Worm (Caenorhabditis elegans) whole organism, L1 larva: Measurements from ENCODE around the gene mdl-1.

Experiments
- C04F5.9 ChIP-seq: sonication (generic microtip); optimal IDR thresholded peaks from 2 replicates; lab custom pipeline; 2016; ENCODE audit warnings: missing genetic modification characterization, missing compliant biosample characterization
- C16A3.4 ChIP-seq: fragments of 150-350 bp; optimal IDR thresholded peaks from 2 replicates; lab custom pipeline; 2014; ENCODE audit warnings: missing biosample characterization, missing genetic modification characterization
- C34B4.2 ChIP-seq: sonication (generic microtip); optimal IDR thresholded peaks from 2 replicates; lab custom pipeline; 2017; ENCODE audit warnings: mild to moderate bottlenecking, missing genetic modification characterization, missing compliant biosample characterization
- Y116A8C.19 ChIP-seq: sonication (generic microtip); optimal IDR thresholded peaks from 2 replicates; lab custom pipeline; 2016; ENCODE audit warnings: missing compliant biosample characterization, missing genetic modification characterization, borderline replicate concordance
- aha-1 ChIP-seq: fragments of 150-350 bp; optimal IDR thresholded peaks from 2 replicates; lab custom pipeline; 2014; ENCODE audit warnings: missing biosample characterization, missing genetic modification characterization
- alr-1 ChIP-seq: fragments of 200-800 bp; sonication (Bioruptor generic); optimal IDR thresholded peaks from 2 replicates; lab custom pipeline; 2018; ENCODE audit warnings: borderline replicate concordance, mild to moderate bottlenecking, missing genetic modification characterization, missing compliant biosample characterization
- aly-2 ChIP-seq: fragments of 150-350 bp; optimal IDR thresholded peaks from 2 replicates; lab custom pipeline; 2014; ENCODE audit warnings: missing biosample characterization, missing genetic modification characterization
- ama-1 ChIP-seq: fragments of 150-350 bp; optimal IDR thresholded peaks from 2 replicates; lab custom pipeline; 2014
- ceh-63 ChIP-seq: fragments of 200-800 bp; sonication (Bioruptor generic); optimal IDR thresholded peaks from 2 replicates; lab custom pipeline; 2018; ENCODE audit warnings: mild to moderate bottlenecking, missing genetic modification characterization, missing compliant biosample characterization
- ceh-8 ChIP-seq: fragments of 200-800 bp; sonication (Bioruptor generic); optimal IDR thresholded peaks from 2 replicates; lab custom pipeline; 2018; ENCODE audit warnings: mild to moderate bottlenecking, missing genetic modification characterization, moderate library complexity, missing compliant biosample characterization
- ceh-82 ChIP-seq, 3 experiments: fragments of 150-350 bp in 1 of 3; sonication (generic microtip) in 2 of 3; optimal IDR thresholded peaks; 2 replicates each; lab custom pipeline; 2014 to 2017; ENCODE audit warnings: missing biosample characterization in 3 of 3, missing genetic modification characterization in 3 of 3
- ces-1 ChIP-seq: fragments of 150-350 bp; optimal IDR thresholded peaks from 2 replicates; lab custom pipeline; 2014; ENCODE audit warnings: missing biosample characterization, missing genetic modification reagents, missing genetic modification characterization
- dpl-1 ChIP-seq, 3 experiments: fragments of 150-350 bp in 2 of 3; sonication (generic microtip) in 1 of 3; optimal IDR thresholded peaks; 2 replicates each; lab custom pipeline; 2014 to 2017; ENCODE audit warnings: missing biosample characterization in 3 of 3, missing genetic modification characterization in 3 of 3, missing genetic modification reagents in 3 of 3
- dsc-1 ChIP-seq: sonication (generic microtip); optimal IDR thresholded peaks from 2 replicates; lab custom pipeline; 2016; ENCODE audit warnings: mild to moderate bottlenecking, missing genetic modification characterization, missing compliant biosample characterization
- egl-13 ChIP-seq: sonication (generic microtip); optimal IDR thresholded peaks from 2 replicates; lab custom pipeline; 2016; ENCODE audit warnings: missing genotype, missing genetic modification reagents, missing genetic modification characterization, missing compliant biosample characterization
- egl-27 ChIP-seq, 2 experiments: fragments of 150-350 bp in 1 of 2; sonication (generic microtip); optimal IDR thresholded peaks; 3 replicates each; lab custom pipeline; 2017 to 2018; ENCODE audit warnings: missing biosample characterization in 2 of 2, missing genetic modification characterization in 2 of 2, missing genetic modification reagents in 2 of 2
- elt-2 ChIP-seq: sonication (generic microtip); optimal IDR thresholded peaks from 2 replicates; lab custom pipeline; 2016; ENCODE audit warnings: missing genetic modification characterization, mild to moderate bottlenecking, inconsistent platforms, missing compliant biosample characterization, missing genetic modification reagents
- fkh-10 ChIP-seq: sonication (generic microtip); optimal IDR thresholded peaks from 2 replicates; lab custom pipeline; 2017; ENCODE audit warnings: missing biosample characterization, missing genetic modification reagents, missing genetic modification characterization
- grh-1 ChIP-seq: fragments of 200-800 bp; sonication (Bioruptor generic); IDR thresholded peaks from 2 replicates; pipeline ENCODE4 v1.3.6; 2022; ENCODE audit warnings: missing genetic modification reagents, missing genetic modification characterization, missing compliant biosample characterization
- hlh-17 ChIP-seq: fragments of 200-800 bp; sonication (Bioruptor generic); optimal IDR thresholded peaks from 2 replicates; lab custom pipeline; 2018; ENCODE audit warnings: missing genetic modification characterization, mild to moderate bottlenecking, missing compliant biosample characterization, moderate library complexity, borderline replicate concordance
- hpl-2 ChIP-seq: fragments of 150-350 bp; optimal IDR thresholded peaks from 2 replicates; lab custom pipeline; 2014; ENCODE audit warnings: missing biosample characterization, missing genetic modification reagents, missing genetic modification characterization
- isw-1 ChIP-seq: fragments of 200-800 bp; sonication (Bioruptor generic); IDR thresholded peaks from 2 replicates; pipeline ENCODE4 v1.3.6; 2022; ENCODE audit warnings: missing genetic modification characterization, missing compliant biosample characterization
- jun-1 ChIP-seq: fragments of 150-350 bp; optimal IDR thresholded peaks from 2 replicates; lab custom pipeline; 2014; ENCODE audit warnings: missing biosample characterization, missing genetic modification reagents, missing genetic modification characterization
- lin-14 ChIP-seq: fragments of 200-800 bp; sonication (Bioruptor generic); optimal IDR thresholded peaks from 2 replicates; lab custom pipeline; 2018; ENCODE audit warnings: mild to moderate bottlenecking, missing genetic modification characterization, moderate library complexity, missing compliant biosample characterization
- lin-39 ChIP-seq: fragments of 150-350 bp; optimal IDR thresholded peaks from 2 replicates; lab custom pipeline; 2014; ENCODE audit warnings: missing biosample characterization, missing genetic modification reagents, missing genetic modification characterization
- mab-9 ChIP-seq: fragments of 200-800 bp; sonication (Bioruptor generic); IDR thresholded peaks from 2 replicates; pipeline ENCODE4 v1.3.6; 2022; ENCODE audit warnings: missing genetic modification reagents, missing genetic modification characterization, missing compliant biosample characterization
- mdl-1 ChIP-seq, 2 experiments: fragments of 150-350 bp; optimal IDR thresholded peaks; 2 replicates each; lab custom pipeline; 2014 to 2017; ENCODE audit warnings: missing biosample characterization in 2 of 2, missing genetic modification characterization in 2 of 2, inconsistent platforms in 1 of 2
- mep-1 ChIP-seq: fragments of 150-350 bp; optimal IDR thresholded peaks from 2 replicates; lab custom pipeline; 2014; ENCODE audit warnings: missing biosample characterization, missing genetic modification characterization
- nhr-11 ChIP-seq: fragments of 150-350 bp; optimal IDR thresholded peaks from 2 replicates; lab custom pipeline; 2014; ENCODE audit warnings: missing biosample characterization, missing genetic modification characterization
- nhr-20 ChIP-seq: sonication (generic microtip); optimal IDR thresholded peaks from 2 replicates; lab custom pipeline; 2016; ENCODE audit warnings: mild to moderate bottlenecking, missing genetic modification characterization, missing compliant biosample characterization
- nhr-237 ChIP-seq: fragments of 150-350 bp; optimal IDR thresholded peaks from 2 replicates; lab custom pipeline; 2014; ENCODE audit warnings: missing biosample characterization, missing genetic modification characterization
- nhr-28 ChIP-seq: fragments of 150-350 bp; optimal IDR thresholded peaks from 2 replicates; lab custom pipeline; 2014; ENCODE audit warnings: missing biosample characterization, missing genetic modification characterization
- nhr-47 ChIP-seq: sonication (generic microtip); optimal IDR thresholded peaks from 2 replicates; lab custom pipeline; 2016; ENCODE audit warnings: mild to moderate bottlenecking, missing genetic modification characterization, moderate library complexity, missing compliant biosample characterization
- nhr-71 ChIP-seq: sonication (generic microtip); optimal IDR thresholded peaks from 2 replicates; lab custom pipeline; 2016; ENCODE audit warnings: mild to moderate bottlenecking, missing genetic modification characterization, moderate library complexity, missing compliant biosample characterization
- nhr-76 ChIP-seq: sonication (generic microtip); optimal IDR thresholded peaks from 2 replicates; lab custom pipeline; 2017; ENCODE audit warnings: missing biosample characterization, missing genetic modification characterization
- nhr-77 ChIP-seq: fragments of 150-350 bp; optimal IDR thresholded peaks from 2 replicates; lab custom pipeline; 2014; ENCODE audit warnings: missing biosample characterization, missing genetic modification characterization
- nhr-84 ChIP-seq: sonication (generic microtip); optimal IDR thresholded peaks from 2 replicates; lab custom pipeline; 2017; ENCODE audit warnings: missing biosample characterization, missing genetic modification characterization
- nhr-90 ChIP-seq: sonication (generic microtip); optimal IDR thresholded peaks from 2 replicates; lab custom pipeline; 2016; ENCODE audit warnings: mild to moderate bottlenecking, missing genetic modification characterization, missing compliant biosample characterization; ENCODE audit not compliant: poor library complexity
- pag-3 ChIP-seq: sonication (generic microtip); optimal IDR thresholded peaks from 2 replicates; lab custom pipeline; 2017; ENCODE audit warnings: missing genetic modification characterization, mild to moderate bottlenecking, missing compliant biosample characterization, antibody characterized with exemption, borderline replicate concordance; ENCODE audit not compliant: insufficient read depth
- pax-3 ChIP-seq: fragments of 200-800 bp; sonication (Bioruptor generic); optimal IDR thresholded peaks from 2 replicates; lab custom pipeline; 2018; ENCODE audit warnings: mild to moderate bottlenecking, missing genetic modification characterization, moderate library complexity, missing compliant biosample characterization
- pqm-1 ChIP-seq: sonication (generic microtip); optimal IDR thresholded peaks from 3 replicates; lab custom pipeline; 2017; ENCODE audit warnings: missing biosample characterization, missing genetic modification characterization
- rnt-1 ChIP-seq: sonication (generic microtip); optimal IDR thresholded peaks from 2 replicates; lab custom pipeline; 2016; ENCODE audit warnings: mild to moderate bottlenecking, missing genetic modification characterization, moderate library complexity, missing compliant biosample characterization
- snu-23 ChIP-seq: sonication (generic microtip); optimal IDR thresholded peaks from 2 replicates; lab custom pipeline; 2016; ENCODE audit warnings: missing genetic modification characterization, missing compliant biosample characterization
- sptf-1 ChIP-seq: fragments of 150-350 bp; optimal IDR thresholded peaks from 2 replicates; lab custom pipeline; 2014; ENCODE audit warnings: missing biosample characterization, missing genetic modification characterization
- sup-37 ChIP-seq: fragments of 200-800 bp; sonication (Bioruptor generic); optimal IDR thresholded peaks from 2 replicates; lab custom pipeline; 2018; ENCODE audit warnings: mild to moderate bottlenecking, missing genetic modification characterization, missing compliant biosample characterization
- swsn-7 ChIP-seq: sonication (generic microtip); optimal IDR thresholded peaks from 2 replicates; lab custom pipeline; 2016; ENCODE audit warnings: missing genetic modification characterization, missing compliant biosample characterization
- unc-62 ChIP-seq: fragments of 150-350 bp; optimal IDR thresholded peaks from 2 replicates; lab custom pipeline; 2014; ENCODE audit warnings: missing biosample characterization, missing genetic modification reagents, missing genetic modification characterization
- unc-86 ChIP-seq: sonication (generic microtip); optimal IDR thresholded peaks from 2 replicates; lab custom pipeline; 2016; ENCODE audit warnings: missing genetic modification characterization, missing compliant biosample characterization
- unc-98 ChIP-seq: fragments of 200-800 bp; sonication (Bioruptor generic); IDR thresholded peaks from 2 replicates; pipeline ENCODE4 v1.3.6; 2022; ENCODE audit warnings: missing genetic modification characterization, missing compliant biosample characterization
- vab-15 ChIP-seq: sonication (generic microtip); optimal IDR thresholded peaks from 2 replicates; lab custom pipeline; 2017; ENCODE audit warnings: missing genotype, mild to moderate bottlenecking, missing genetic modification characterization, missing compliant biosample characterization
- ztf-11 ChIP-seq, 2 experiments: sonication (generic microtip); optimal IDR thresholded peaks; 2 replicates each; lab custom pipeline; 2016 to 2017; ENCODE audit warnings: missing genetic modification characterization in 2 of 2, missing biosample characterization in 1 of 2, missing compliant biosample characterization in 1 of 2
- ztf-4 ChIP-seq: fragments of 150-350 bp; optimal IDR thresholded peaks from 2 replicates; lab custom pipeline; 2014; ENCODE audit warnings: missing biosample characterization, missing genetic modification characterization

The mdl-1 gene

ce11 chrX:6743853-6744346, 1.7 kb downstream of the mdl-1 start:
- TF ChIP-seq nhr-90 (tag; lab: Kevin White, UChicago) (peak; percentile 99), nhr-11 (tag; lab: Kevin White, UChicago) (peak; percentile 70), fkh-10 (GFP tag; lab: Kevin White, UChicago) (no peak), sup-37 (GFP tag; lab: Kevin White, UChicago) (peak; percentile 85), snu-23 (GFP tag; lab: Kevin White, UChicago) (peak; percentile 99), nhr-71 (tag; lab: Kevin White, UChicago) (peak; percentile 99), ama-1 (lab: Kevin White, UChicago) (peak; percentile 99), swsn-7 (tag; lab: Kevin White, UChicago) (peak; percentile 91), alr-1 (tag; lab: Kevin White, UChicago) (no peak), dsc-1 (tag; lab: Kevin White, UChicago) (peak; percentile 63), ceh-8 (peak; percentile 11), nhr-20 (tag; lab: Kevin White, UChicago) (peak; percentile 99), unc-98 (GFP tag; lab: Robert Waterston, UW) (no peak), C16A3.4 (tag; lab: Kevin White, UChicago) (peak; percentile 86), ces-1 (GFP tag; lab: Kevin White, UChicago) (no peak), pax-3 (tag; lab: Kevin White, UChicago) (peak; percentile 77), unc-62 (GFP tag; lab: Kevin White, UChicago) (peak; percentile 15), lin-14 (GFP tag; lab: Kevin White, UChicago) (peak; percentile 99), rnt-1 (tag; lab: Kevin White, UChicago) (peak; percentile 97), egl-13 (tag; lab: Kevin White, UChicago) (peak; percentile 61), nhr-237 (tag; lab: Kevin White, UChicago) (peak; percentile 43), unc-86 (tag; lab: Kevin White, UChicago) (peak; percentile 0), pqm-1 (tag; lab: Kevin White, UChicago) (peak; percentile 40), nhr-28 (tag; lab: Kevin White, UChicago) (peak; percentile 31), mdl-1 (tag; optimal IDR thresholded peaks at IDR 0.05; lab: Kevin White, UChicago) (peak in 1 of 2 experiments; percentile 92), hlh-17 (GFP tag; lab: Kevin White, UChicago) (no peak), mep-1 (tag; lab: Kevin White, UChicago) (peak; percentile 91), pag-3 (no peak), sptf-1 (tag; lab: Kevin White, UChicago) (no peak), ztf-4 (tag; lab: Kevin White, UChicago) (peak; percentile 99), dpl-1 (GFP tag; optimal IDR thresholded peaks at IDR 0.05; lab: Kevin White, UChicago) (peak; percentile 37 to 61 (median 49)), C34B4.2 (tag; lab: Kevin White, UChicago) (no peak), Y116A8C.19 (tag; lab: Kevin White, UChicago) (no peak), jun-1 (tag; lab: Kevin White, UChicago) (peak; percentile 85), grh-1 (GFP tag; lab: Robert Waterston, UW) (peak; percentile 85), egl-27 (tag; optimal IDR thresholded peaks at IDR 0.05; lab: Kevin White, UChicago) (peak; percentile 79 to 80), elt-2 (peak; percentile 97), nhr-47 (tag; lab: Kevin White, UChicago) (peak; percentile 95), aly-2 (tag; lab: Kevin White, UChicago) (no peak), mab-9 (GFP tag; lab: Robert Waterston, UW) (peak; percentile 60), nhr-76 (no peak), ceh-63 (GFP tag; lab: Kevin White, UChicago) (no peak), C04F5.9 (tag; lab: Kevin White, UChicago) (peak; percentile 60), nhr-84 (tag; lab: Kevin White, UChicago) (no peak), nhr-77 (tag; lab: Kevin White, UChicago) (peak; percentile 68), isw-1 (GFP tag; lab: Robert Waterston, UW) (no peak), ztf-11 (tag; optimal IDR thresholded peaks at IDR 0.05; lab: Kevin White, UChicago) (peak in 1 of 2 experiments; percentile 80), vab-15 (tag; lab: Kevin White, UChicago) (no peak), hpl-2 (GFP tag; lab: Kevin White, UChicago) (peak; percentile 79), aha-1 (tag; lab: Kevin White, UChicago) (peak; percentile 56), ceh-82 (tag; optimal IDR thresholded peaks at IDR 0.05; lab: Kevin White, UChicago) (peak; percentile 5 to 46 (median 43)), lin-39 (tag; lab: Kevin White, UChicago) (peak; percentile 89)
